Worm (Caenorhabditis elegans) whole organism, mixed stage, embryonic: Measurements from ENCODE around the gene Y49E10.18.

Experiments
- bed-3 ChIP-seq: fragments of 200-800 bp; sonication (Bioruptor generic); optimal IDR thresholded peaks from 3 replicates; lab custom pipeline; 2018; ENCODE audit warnings: mild to moderate bottlenecking, missing genetic modification characterization, moderate library complexity, missing compliant biosample characterization
- nhr-76 ChIP-seq: sonication (generic microtip); optimal IDR thresholded peaks from 2 replicates; lab custom pipeline; 2017; ENCODE audit warnings: missing biosample characterization, missing genetic modification characterization
- snpc-4 ChIP-seq: fragments of 150-350 bp; optimal IDR thresholded peaks from 2 replicates; lab custom pipeline; 2014; ENCODE audit warnings: missing biosample characterization, missing genetic modification characterization
- unc-39 ChIP-seq: fragments of 150-350 bp; optimal IDR thresholded peaks from 2 replicates; lab custom pipeline; 2014; ENCODE audit warnings: missing biosample characterization, missing genetic modification characterization

- TF ChIP-seq unc-39 (tag; lab: Kevin White, UChicago) (no peak), snpc-4 (tag; lab: Kevin White, UChicago) (no peak), bed-3 (GFP tag; lab: Kevin White, UChicago) (no peak), nhr-76 (no peak)
These were observed 20.0 kb downstream of the Y49E10.18 start for ce11 chrIII:12425846-12426405.
